Worm (Caenorhabditis elegans) whole organism, late embryonic: Measurements from ENCODE around the gene F07E5.9.

ENCODE experiments used
- K02D7.2 ChIP-seq: sonication (generic microtip); optimal IDR thresholded peaks from 2 replicates; lab custom pipeline; 2017; ENCODE audit warnings: mild to moderate bottlenecking, missing genetic modification characterization, missing compliant biosample characterization
- K09A11.1 ChIP-seq: sonication (generic microtip); optimal IDR thresholded peaks from 2 replicates; lab custom pipeline; 2017; ENCODE audit warnings: antibody characterized with exemption, mild to moderate bottlenecking, missing genetic modification characterization, missing compliant biosample characterization; ENCODE audit not compliant: insufficient read depth
- ahr-1 ChIP-seq: sonication (generic microtip); optimal IDR thresholded peaks from 2 replicates; lab custom pipeline; 2016; ENCODE audit warnings: missing genetic modification characterization, missing compliant biosample characterization
- ceh-19 ChIP-seq: fragments of 200-800 bp; sonication (Bioruptor generic); optimal IDR thresholded peaks from 2 replicates; lab custom pipeline; 2018; ENCODE audit warnings: mild to moderate bottlenecking, missing genetic modification characterization, missing compliant biosample characterization
- ceh-22 ChIP-seq: sonication (generic microtip); optimal IDR thresholded peaks from 2 replicates; lab custom pipeline; 2017; ENCODE audit warnings: missing biosample characterization, missing genetic modification characterization
- ceh-24 ChIP-seq: sonication (generic microtip); optimal IDR thresholded peaks from 2 replicates; lab custom pipeline; 2016; ENCODE audit warnings: mild to moderate bottlenecking, missing genetic modification characterization, missing compliant biosample characterization
- ceh-31 ChIP-seq: sonication (generic microtip); optimal IDR thresholded peaks from 2 replicates; lab custom pipeline; 2016; ENCODE audit warnings: missing genetic modification characterization, missing compliant biosample characterization
- ceh-34 ChIP-seq: sonication (generic microtip); optimal IDR thresholded peaks from 2 replicates; lab custom pipeline; 2016; ENCODE audit warnings: mild to moderate bottlenecking, missing genetic modification characterization, missing compliant biosample characterization
- ceh-9 ChIP-seq: sonication (generic microtip); optimal IDR thresholded peaks from 2 replicates; lab custom pipeline; 2016; ENCODE audit warnings: mild to moderate bottlenecking, missing genetic modification characterization, inconsistent platforms, missing compliant biosample characterization
- che-1 ChIP-seq: sonication (generic microtip); optimal IDR thresholded peaks from 2 replicates; lab custom pipeline; 2016; ENCODE audit warnings: mild to moderate bottlenecking, missing genetic modification characterization, missing compliant biosample characterization
- elt-2 ChIP-seq: sonication (generic microtip); optimal IDR thresholded peaks from 2 replicates; lab custom pipeline; 2016; ENCODE audit warnings: missing genetic modification reagents, missing genetic modification characterization, missing compliant biosample characterization
- elt-4 ChIP-seq: sonication (generic microtip); optimal IDR thresholded peaks from 2 replicates; lab custom pipeline; 2016; ENCODE audit warnings: missing genetic modification characterization, missing compliant biosample characterization
- eyg-1 ChIP-seq: sonication (generic microtip); optimal IDR thresholded peaks from 2 replicates; lab custom pipeline; 2016; ENCODE audit warnings: missing genotype, missing genetic modification characterization, missing compliant biosample characterization
- fax-1 ChIP-seq: sonication (generic microtip); optimal IDR thresholded peaks from 2 replicates; lab custom pipeline; 2016; ENCODE audit warnings: missing genotype, missing genetic modification characterization, missing compliant biosample characterization
- hlh-6 ChIP-seq: sonication (generic microtip); optimal IDR thresholded peaks from 2 replicates; lab custom pipeline; 2016; ENCODE audit warnings: missing genotype, missing genetic modification characterization, missing compliant biosample characterization
- hlh-8 ChIP-seq: sonication (generic microtip); optimal IDR thresholded peaks from 2 replicates; lab custom pipeline; 2016; ENCODE audit warnings: missing genotype, missing genetic modification characterization, missing compliant biosample characterization
- madf-2 ChIP-seq: sonication (generic microtip); optimal IDR thresholded peaks from 2 replicates; lab custom pipeline; 2017; ENCODE audit warnings: missing genetic modification characterization, missing compliant biosample characterization
- mec-3 ChIP-seq: sonication (generic microtip); optimal IDR thresholded peaks from 2 replicates; lab custom pipeline; 2016; ENCODE audit warnings: borderline replicate concordance, missing genetic modification characterization, missing compliant biosample characterization
- nhr-11 ChIP-seq: fragments of 150-350 bp; optimal IDR thresholded peaks from 2 replicates; lab custom pipeline; 2014; ENCODE audit warnings: missing biosample characterization, missing genetic modification characterization
- nhr-232 ChIP-seq: sonication (generic microtip); optimal IDR thresholded peaks from 2 replicates; lab custom pipeline; 2016; ENCODE audit warnings: missing genetic modification characterization, missing compliant biosample characterization
- pat-9 ChIP-seq: fragments of 200-800 bp; sonication (Bioruptor generic); optimal IDR thresholded peaks from 2 replicates; lab custom pipeline; 2018; ENCODE audit warnings: mild to moderate bottlenecking, missing genetic modification characterization, moderate library complexity, missing compliant biosample characterization
- pha-2 ChIP-seq: sonication (generic microtip); optimal IDR thresholded peaks from 2 replicates; lab custom pipeline; 2017; ENCODE audit warnings: mild to moderate bottlenecking, missing genetic modification characterization, missing compliant biosample characterization
- ref-2 ChIP-seq: sonication (generic microtip); optimal IDR thresholded peaks from 2 replicates; lab custom pipeline; 2016; ENCODE audit warnings: missing genetic modification characterization, missing compliant biosample characterization
- sox-2 ChIP-seq: fragments of 200-800 bp; sonication (Bioruptor generic); IDR thresholded peaks from 2 replicates; pipeline ENCODE4 v1.3.6; 2022; ENCODE audit warnings: missing genetic modification reagents, missing genetic modification characterization, missing compliant biosample characterization
- sox-4 ChIP-seq: sonication (generic microtip); optimal IDR thresholded peaks from 2 replicates; lab custom pipeline; 2017; ENCODE audit warnings: mild to moderate bottlenecking, missing genetic modification characterization, inconsistent platforms, missing compliant biosample characterization
- syd-9 ChIP-seq: sonication (generic microtip); optimal IDR thresholded peaks from 2 replicates; lab custom pipeline; 2016; ENCODE audit warnings: mild to moderate bottlenecking, missing genetic modification characterization, moderate library complexity, missing compliant biosample characterization
- tbx-2 ChIP-seq: sonication (generic microtip); optimal IDR thresholded peaks from 2 replicates; lab custom pipeline; 2016; ENCODE audit warnings: missing genetic modification characterization, missing compliant biosample characterization
- unc-55 ChIP-seq: sonication (generic microtip); optimal IDR thresholded peaks from 2 replicates; lab custom pipeline; 2017; ENCODE audit warnings: missing biosample characterization, missing genetic modification reagents, missing genetic modification characterization
- unc-86 ChIP-seq: sonication (generic microtip); optimal IDR thresholded peaks from 2 replicates; lab custom pipeline; 2016; ENCODE audit warnings: missing genetic modification characterization, missing compliant biosample characterization
- zip-5 ChIP-seq: sonication (generic microtip); optimal IDR thresholded peaks from 2 replicates; lab custom pipeline; 2016; ENCODE audit warnings: missing genetic modification characterization, missing compliant biosample characterization
- ztf-16 ChIP-seq: sonication (generic microtip); optimal IDR thresholded peaks from 2 replicates; lab custom pipeline; 2017; ENCODE audit warnings: missing genetic modification characterization, missing compliant biosample characterization

Gene F07E5.9

ce11 chrII:2090605-2091004, 10.3 kb upstream of the F07E5.9 start, which contains the start of gene trpl-5:
TSS of gene trpl-5 (minus strand) at chrII:2090636.
- TF ChIP-seq elt-2 (tag; lab: Kevin White, UChicago) (peak; percentile 80), che-1 (tag; lab: Kevin White, UChicago) (no peak), ahr-1 (tag; lab: Kevin White, UChicago) (no peak)
- TF ChIP-seq, all 69 proteins: peak for 1

ce11 chrII:2087206-2087605, 6.9 kb upstream of the F07E5.9 start:
- TF ChIP-seq hlh-8 = no peak

ce11 chrII:2083726-2084179, 3.4 kb upstream of the F07E5.9 start, which contains the start of the genes T16A1.5 and fbxc-49:
TSS of gene T16A1.5 (minus strand) at chrII:2083826.
TSS of gene fbxc-49 (plus strand) at chrII:2084129.
- no peak for TF ChIP-seq mec-3 (tag; lab: Kevin White, UChicago)
- no peak for TF ChIP-seq elt-2 (tag; lab: Kevin White, UChicago)
- no peak for TF ChIP-seq elt-4 (tag; lab: Kevin White, UChicago)
- TF ChIP-seq unc-86 (tag; lab: Kevin White, UChicago) = no peak
- no peak for TF ChIP-seq eyg-1 (tag; lab: Kevin White, UChicago)
- no peak for TF ChIP-seq fax-1 (tag; lab: Kevin White, UChicago)
- TF ChIP-seq nhr-232 (tag; lab: Kevin White, UChicago) = no peak
- TF ChIP-seq K09A11.1 (tag; lab: Kevin White, UChicago) = no peak
- TF ChIP-seq nhr-11 (tag; lab: Kevin White, UChicago) = no peak
- no peak for TF ChIP-seq ahr-1 (tag; lab: Kevin White, UChicago)
- no peak for TF ChIP-seq pat-9 (tag; lab: Kevin White, UChicago)

ce11 chrII:2081257-2081656, 932 bp upstream of the F07E5.9 start, which contains the start of gene T16A1.4:
TSS of gene T16A1.4 (plus strand) at chrII:2081557.
- TF ChIP-seq K02D7.2 (tag; lab: Kevin White, UChicago) = no peak
- no peak for TF ChIP-seq elt-4 (tag; lab: Kevin White, UChicago)
- TF ChIP-seq tbx-2 (tag; lab: Kevin White, UChicago) = no peak
- TF ChIP-seq ahr-1 (tag; lab: Kevin White, UChicago) = no peak
- TF ChIP-seq hlh-8 = no peak
- TF ChIP-seq unc-55 (GFP tag; lab: Kevin White, UChicago) = no peak
- no peak for TF ChIP-seq ref-2 (tag; lab: Kevin White, UChicago)
- no peak for TF ChIP-seq pha-2 (tag; lab: Kevin White, UChicago)
- TF ChIP-seq K09A11.1 (tag; lab: Kevin White, UChicago) = no peak
- no peak for TF ChIP-seq ceh-22 (tag; lab: Kevin White, UChicago)
- TF ChIP-seq ceh-9 (tag; lab: Kevin White, UChicago) = no peak
- TF ChIP-seq syd-9 (tag; lab: Kevin White, UChicago) = no peak
- TF ChIP-seq zip-5 (tag; lab: Kevin White, UChicago) = no peak
- TF ChIP-seq nhr-11 (tag; lab: Kevin White, UChicago) = no peak
- no peak for TF ChIP-seq madf-2
- no peak for TF ChIP-seq hlh-6 (tag; lab: Kevin White, UChicago)
- TF ChIP-seq, all 69 proteins: peak for 0

- TF ChIP-seq sox-4 (tag; lab: Kevin White, UChicago) = no peak
- TF ChIP-seq elt-2 (tag; lab: Kevin White, UChicago) = no peak
- no peak for TF ChIP-seq ztf-16 (tag; lab: Kevin White, UChicago)
- TF ChIP-seq ceh-19 (GFP tag; lab: Kevin White, UChicago) = no peak
- no peak for TF ChIP-seq sox-2
- no peak for TF ChIP-seq pat-9 (tag; lab: Kevin White, UChicago)
- TF ChIP-seq hlh-8 = no peak
- no peak for TF ChIP-seq unc-86 (tag; lab: Kevin White, UChicago)
- no peak for TF ChIP-seq ceh-34 (tag; lab: Kevin White, UChicago)
- no peak for TF ChIP-seq ceh-24 (tag; lab: Kevin White, UChicago)
- no peak for TF ChIP-seq nhr-11 (tag; lab: Kevin White, UChicago)
These were observed 3.9 kb downstream of the F07E5.9 start for ce11 chrII:2076467-2076866.

ce11 chrII:2075513-2075912, 4.8 kb downstream of the F07E5.9 start, which contains the start of gene F07E5.8:
TSS of gene F07E5.8 (minus strand) at chrII:2075613.
- TF ChIP-seq ceh-31 (tag; lab: Kevin White, UChicago) = no peak
